Fruit fly (Drosophila melanogaster) whole organism, embryonic: Measurements from ENCODE around the gene Chrac-16.

Source experiments
- BtbVII ChIP-seq: fragments of 200-800 bp; sonication (Bioruptor generic); optimal IDR thresholded peaks from 3 replicates; lab custom pipeline; 2017; ENCODE audit warnings: missing biosample characterization, mild to moderate bottlenecking, missing genetic modification characterization
- CG10959 ChIP-seq: fragments of 200-800 bp; sonication (Bioruptor generic); IDR thresholded peaks from 2 replicates; pipeline ENCODE4 v1.3.6; 2022; ENCODE audit warnings: missing biosample characterization, missing genetic modification characterization
- CG11398 ChIP-seq: fragments of 200-800 bp; sonication (Bioruptor generic); optimal IDR thresholded peaks from 2 replicates; lab custom pipeline; 2016; ENCODE audit warnings: missing biosample characterization, missing genetic modification characterization
- CG1233 ChIP-seq: fragments of 200-800 bp; sonication (Bioruptor generic); optimal IDR thresholded peaks from 4 replicates; lab custom pipeline; 2018; ENCODE audit warnings: missing biosample characterization, mild to moderate bottlenecking, missing genetic modification characterization
- CG12744 ChIP-seq: fragments of 200-800 bp; sonication (Bioruptor generic); optimal IDR thresholded peaks from 2 replicates; lab custom pipeline; 2016; ENCODE audit warnings: missing biosample characterization, missing genetic modification characterization
- CG13296 ChIP-seq: fragments of 200-800 bp; sonication (Bioruptor generic); optimal IDR thresholded peaks from 3 replicates; lab custom pipeline; 2018; ENCODE audit warnings: missing biosample characterization, mild to moderate bottlenecking, missing genetic modification characterization
- CG14710 ChIP-seq: fragments of 200-800 bp; sonication (Bioruptor generic); optimal IDR thresholded peaks from 3 replicates; lab custom pipeline; 2019; ENCODE audit warnings: missing biosample characterization, mild to moderate bottlenecking, missing genetic modification characterization, moderate library complexity
- CG14965 ChIP-seq: fragments of 200-800 bp; sonication (Bioruptor generic); optimal IDR thresholded peaks from 2 replicates; lab custom pipeline; 2016; ENCODE audit warnings: missing biosample characterization, missing genetic modification characterization, borderline replicate concordance
- CG16779 ChIP-seq: fragments of 200-800 bp; sonication (Bioruptor generic); IDR thresholded peaks from 2 replicates; pipeline ENCODE4 v1.3.6; 2022; ENCODE audit warnings: missing biosample characterization, missing genetic modification characterization
- CG17328 ChIP-seq: fragments of 200-800 bp; sonication (Bioruptor generic); IDR thresholded peaks from 2 replicates; pipeline ENCODE4 v1.3.6; 2022; ENCODE audit warnings: missing biosample characterization, missing genetic modification characterization
- CG17361 ChIP-seq: fragments of 200-800 bp; sonication (Bioruptor generic); IDR thresholded peaks from 3 replicates; pipeline ENCODE4 v1.3.6; 2022; ENCODE audit warnings: missing biosample characterization, missing genetic modification characterization
- CG1832 ChIP-seq: fragments of 200-800 bp; sonication (Bioruptor generic); optimal IDR thresholded peaks from 2 replicates; lab custom pipeline; 2017; ENCODE audit warnings: missing biosample characterization, mild to moderate bottlenecking, missing genetic modification characterization, inconsistent platforms
- CG3407 ChIP-seq: fragments of 200-800 bp; sonication (Bioruptor generic); optimal IDR thresholded peaks from 2 replicates; lab custom pipeline; 2018; ENCODE audit warnings: missing biosample characterization, mild to moderate bottlenecking, missing genetic modification characterization
- CG34422 ChIP-seq: fragments of 200-800 bp; sonication (Bioruptor generic); IDR thresholded peaks from 3 replicates; pipeline ENCODE4 v1.3.6; 2022; ENCODE audit warnings: missing biosample characterization, missing genetic modification characterization
- CG3995 ChIP-seq: fragments of 200-800 bp; sonication (Bioruptor generic); optimal IDR thresholded peaks from 3 replicates; lab custom pipeline; 2016; ENCODE audit warnings: missing biosample characterization, missing genetic modification characterization
- CG6813 ChIP-seq: fragments of 200-800 bp; sonication (Bioruptor generic); optimal IDR thresholded peaks from 2 replicates; lab custom pipeline; 2017; ENCODE audit warnings: missing biosample characterization, missing genetic modification characterization, mild to moderate bottlenecking, moderate library complexity, missing genetic modification reagents
- CG7372 ChIP-seq: fragments of 200-800 bp; sonication (Bioruptor generic); IDR thresholded peaks from 2 replicates; pipeline ENCODE4 v1.3.6; 2022; ENCODE audit warnings: missing biosample characterization, missing genetic modification characterization
- CG8359 ChIP-seq: fragments of 200-800 bp; sonication (Bioruptor generic); optimal IDR thresholded peaks from 2 replicates; lab custom pipeline; 2017; ENCODE audit warnings: missing biosample characterization, mild to moderate bottlenecking, missing genetic modification characterization, borderline replicate concordance
- CG9876 ChIP-seq: fragments of 200-800 bp; sonication (Bioruptor generic); optimal IDR thresholded peaks from 2 replicates; lab custom pipeline; 2016; ENCODE audit warnings: missing biosample characterization, missing genetic modification characterization
- CG9932 ChIP-seq: fragments of 200-800 bp; sonication (Bioruptor generic); IDR thresholded peaks from 2 replicates; pipeline ENCODE4 v1.3.6; 2022; ENCODE audit warnings: missing biosample characterization, missing genetic modification characterization
- Chrac-16 ChIP-seq: fragments of 200-800 bp; sonication (Bioruptor generic); optimal IDR thresholded peaks from 3 replicates; lab custom pipeline; 2016; ENCODE audit warnings: missing biosample characterization, missing genetic modification characterization
- CkIIα-i1 ChIP-seq: fragments of 200-800 bp; sonication (Bioruptor generic); IDR thresholded peaks from 2 replicates; pipeline ENCODE4 v1.3.6; 2022; ENCODE audit warnings: missing biosample characterization, missing genetic modification characterization
- D ChIP-seq, 2 experiments: fragments of 200-800 bp in 1 of 2; fragments of >200 bp in 1 of 2; sonication (Bioruptor generic) in 1 of 2; optimal IDR thresholded peaks; 2 replicates in 1 of 2; 3 replicates in 1 of 2; lab custom pipeline; 2017; ENCODE audit warnings: mild to moderate bottlenecking in 1 of 2, missing biosample characterization in 1 of 2, missing genetic modification characterization in 1 of 2, missing genetic modification reagents in 1 of 2
- Ets65A ChIP-seq: fragments of 200-800 bp; sonication (Bioruptor generic); peaks from one replicate; lab custom pipeline; 2016; ENCODE audit warnings: missing biosample characterization, missing genetic modification characterization
- Hr39 ChIP-seq: fragments of >200 bp; optimal IDR thresholded peaks from 2 replicates; lab custom pipeline; 2017
- Hr78 ChIP-seq, 2 experiments: fragments of 200-800 bp in 1 of 2; fragments of >200 bp in 1 of 2; sonication (Bioruptor generic) in 1 of 2; optimal IDR thresholded peaks; 2 replicates each; lab custom pipeline; 2017 to 2019; ENCODE audit warnings: missing biosample characterization in 2 of 2, missing genetic modification characterization in 2 of 2, mild to moderate bottlenecking in 1 of 2, moderate library complexity in 1 of 2
- Jarid2 ChIP-seq: fragments of 200-800 bp; sonication (Bioruptor generic); optimal IDR thresholded peaks from 3 replicates; lab custom pipeline; 2017; ENCODE audit warnings: mild to moderate bottlenecking, missing biosample characterization, missing genetic modification reagents, missing genetic modification characterization
- Neu2 ChIP-seq: fragments of 200-800 bp; sonication (Bioruptor generic); optimal IDR thresholded peaks from 3 replicates; lab custom pipeline; 2016; ENCODE audit warnings: missing biosample characterization, missing genetic modification characterization, borderline replicate concordance
- Nf-YA ChIP-seq: fragments of 200-800 bp; sonication (Bioruptor generic); IDR thresholded peaks from 2 replicates; pipeline ENCODE4 v1.3.6; 2022; ENCODE audit warnings: missing biosample characterization, missing genetic modification characterization
- NfI ChIP-seq: fragments of 200-800 bp; sonication (Bioruptor generic); optimal IDR thresholded peaks from 3 replicates; lab custom pipeline; 2018; ENCODE audit warnings: missing biosample characterization, mild to moderate bottlenecking, missing genetic modification characterization, moderate library complexity
- amos ChIP-seq: fragments of 200-800 bp; sonication (Bioruptor generic); IDR thresholded peaks from 2 replicates; pipeline ENCODE4 v1.3.6; 2022; ENCODE audit warnings: missing biosample characterization, missing genetic modification characterization; ENCODE audit not compliant: partially characterized antibody
- bigmax ChIP-seq: fragments of 200-800 bp; sonication (Bioruptor generic); optimal IDR thresholded peaks from 2 replicates; lab custom pipeline; 2018; ENCODE audit warnings: missing biosample characterization, mild to moderate bottlenecking, missing genetic modification characterization
- bsh ChIP-seq, 2 experiments: fragments of 200-800 bp; sonication (Bioruptor generic); optimal IDR thresholded peaks; 2 replicates each; lab custom pipeline; 2017 to 2018; ENCODE audit warnings: mild to moderate bottlenecking in 2 of 2, missing biosample characterization in 2 of 2, missing genetic modification characterization in 2 of 2, moderate library complexity in 1 of 2
- btn ChIP-seq: fragments of 200-800 bp; sonication (Bioruptor generic); optimal IDR thresholded peaks from 2 replicates; lab custom pipeline; 2016; ENCODE audit warnings: missing biosample characterization, missing genetic modification characterization
- chm ChIP-seq: fragments of 200-800 bp; sonication (Bioruptor generic); IDR thresholded peaks from 2 replicates; pipeline ENCODE4 v1.3.6; 2022; ENCODE audit warnings: missing biosample characterization, missing genetic modification characterization
- dmrt11E ChIP-seq: fragments of 200-800 bp; sonication (Bioruptor generic); optimal IDR thresholded peaks from 3 replicates; lab custom pipeline; 2018; ENCODE audit warnings: missing biosample characterization, mild to moderate bottlenecking, missing genetic modification characterization, moderate library complexity
- eyg ChIP-seq: fragments of 200-800 bp; sonication (Bioruptor generic); optimal IDR thresholded peaks from 3 replicates; lab custom pipeline; 2016; ENCODE audit warnings: missing biosample characterization, missing genetic modification characterization
- jigr1 ChIP-seq: fragments of 200-800 bp; sonication (Bioruptor generic); IDR thresholded peaks from 3 replicates; pipeline ENCODE4 v1.3.6; 2022; ENCODE audit warnings: missing biosample characterization, missing genetic modification characterization
- nerfin-1 ChIP-seq: fragments of 200-800 bp; sonication (Bioruptor generic); optimal IDR thresholded peaks from 3 replicates; lab custom pipeline; 2019; ENCODE audit warnings: missing biosample characterization, mild to moderate bottlenecking, missing genetic modification characterization, moderate library complexity
- p53 ChIP-seq: fragments of 200-800 bp; sonication (Bioruptor generic); optimal IDR thresholded peaks from 2 replicates; lab custom pipeline; 2016; ENCODE audit warnings: missing biosample characterization, missing genetic modification characterization
- peb ChIP-seq: fragments of 200-800 bp; sonication (Bioruptor generic); IDR thresholded peaks from 2 replicates; pipeline ENCODE4 v1.3.6; 2022; ENCODE audit warnings: missing biosample characterization, missing genetic modification characterization
- pros ChIP-seq: fragments of 200-800 bp; sonication (Bioruptor generic); optimal IDR thresholded peaks from 3 replicates; lab custom pipeline; 2019; ENCODE audit warnings: missing biosample characterization, mild to moderate bottlenecking, missing genetic modification characterization, moderate library complexity
- slou ChIP-seq: fragments of 200-800 bp; sonication (Bioruptor generic); optimal IDR thresholded peaks from 3 replicates; lab custom pipeline; 2016; ENCODE audit warnings: missing biosample characterization, missing genetic modification characterization
- sug ChIP-seq: fragments of 200-800 bp; optimal IDR thresholded peaks from 2 replicates; lab custom pipeline; 2019; ENCODE audit warnings: missing biosample characterization, mild to moderate bottlenecking, missing genetic modification characterization, moderate library complexity
- trem ChIP-seq: fragments of 200-800 bp; optimal IDR thresholded peaks from 3 replicates; lab custom pipeline; 2019; ENCODE audit warnings: missing biosample characterization, mild to moderate bottlenecking, missing genetic modification characterization, moderate library complexity
- wor ChIP-seq: fragments of 200-800 bp; sonication (Bioruptor generic); IDR thresholded peaks from 2 replicates; pipeline ENCODE4 v1.3.6; 2022; ENCODE audit warnings: missing biosample characterization, missing genetic modification characterization
- zen2 ChIP-seq: fragments of 200-800 bp; sonication (Bioruptor generic); IDR thresholded peaks from 3 replicates; pipeline ENCODE4 v1.3.6; 2022; ENCODE audit warnings: missing biosample characterization, missing genetic modification characterization; ENCODE audit not compliant: partially characterized antibody

Chrac-16 gene

dm6 chrX:12003437-12004394, 14.0 kb downstream of the Chrac-16 start, which contains the start of gene fw (continued):
- TF ChIP-seq nerfin-1 (tag; lab: Kevin White, UChicago) (no peak), bsh (GFP tag; optimal IDR thresholded peaks at IDR 0.05; lab: Kevin White, UChicago) (peak in 1 of 2 experiments; percentile 67), Neu2 (GFP tag; lab: Kevin White, UChicago) (no peak), trem (tag; lab: Kevin White, UChicago) (no peak), CG12744 (GFP tag; lab: Kevin White, UChicago) (peak; percentile 21), jigr1 (GFP tag; lab: Robert Waterston, UW) (0 out of 3 replicates have a peak, but pooled peaks have one; percentile 26), CG10959 (GFP tag; lab: Robert Waterston, UW) (no peak), bigmax (no peak), CG9932 (GFP tag; lab: Robert Waterston, UW) (peak; percentile 40; the same call in 1 of the 2 replicates), Jarid2 (GFP tag; lab: Kevin White, UChicago) (peak; percentile 64), Hr78 (GFP tag; optimal IDR thresholded peaks at IDR 0.05; lab: Kevin White, UChicago) (no peak), CG6813 (no peak), CkIIα-i1 (GFP tag; lab: Robert Waterston, UW) (no peak), btn (GFP tag; lab: Kevin White, UChicago) (no peak), CG11398 (GFP tag; lab: Kevin White, UChicago) (no peak), dmrt11E (tag; lab: Kevin White, UChicago) (peak; percentile 4), peb (GFP tag; lab: Robert Waterston, UW) (0 out of 2 replicates have a peak, but pooled peaks have one; percentile 38), CG14710 (tag; lab: Kevin White, UChicago) (no peak), BtbVII (no peak), CG9876 (GFP tag; lab: Kevin White, UChicago) (no peak), CG1233 (GFP tag; lab: Kevin White, UChicago) (peak; percentile 20), wor (GFP tag; lab: Robert Waterston, UW) (0 out of 2 replicates have a peak, but pooled peaks have one; percentile 18), pros (GFP tag; lab: Kevin White, UChicago) (no peak), chm (no peak), slou (GFP tag; lab: Kevin White, UChicago) (no peak), zen2 (no peak), CG8359 (no peak), Ets65A (peak; percentile 80), CG17328 (GFP tag; lab: Robert Waterston, UW) (0 out of 2 replicates have a peak, but pooled peaks have one; percentile 21), CG3995 (GFP tag; lab: Kevin White, UChicago) (no peak), CG13296 (GFP tag; lab: Kevin White, UChicago) (no peak), amos (no peak), Nf-YA (no peak), CG1832 (GFP tag; lab: Kevin White, UChicago) (no peak), CG17361 (no peak), NfI (GFP tag; lab: Kevin White, UChicago) (no peak), sug (tag; lab: Kevin White, UChicago) (no peak), Hr39 (lab: Kevin White, UChicago) (no peak), eyg (GFP tag; lab: Kevin White, UChicago) (no peak), D (optimal IDR thresholded peaks at IDR 0.05; lab: Kevin White, UChicago) (no peak), D (GFP tag; optimal IDR thresholded peaks at IDR 0.05; lab: Kevin White, UChicago) (peak; percentile 37), CG3407 (no peak), p53 (GFP tag; lab: Kevin White, UChicago) (no peak), CG7372 (GFP tag; lab: Robert Waterston, UW) (no peak), CG34422 (GFP tag; lab: Robert Waterston, UW) (0 out of 3 replicates have a peak, but pooled peaks have one; percentile 26), CG16779 (GFP tag; lab: Robert Waterston, UW) (no peak), CG14965 (GFP tag; lab: Kevin White, UChicago) (no peak), Chrac-16 (GFP tag; lab: Kevin White, UChicago) (no peak)
